Fruit fly (Drosophila melanogaster): Measurements from ENCODE around the gene CG17139.

Gene CG17139

DNA sequence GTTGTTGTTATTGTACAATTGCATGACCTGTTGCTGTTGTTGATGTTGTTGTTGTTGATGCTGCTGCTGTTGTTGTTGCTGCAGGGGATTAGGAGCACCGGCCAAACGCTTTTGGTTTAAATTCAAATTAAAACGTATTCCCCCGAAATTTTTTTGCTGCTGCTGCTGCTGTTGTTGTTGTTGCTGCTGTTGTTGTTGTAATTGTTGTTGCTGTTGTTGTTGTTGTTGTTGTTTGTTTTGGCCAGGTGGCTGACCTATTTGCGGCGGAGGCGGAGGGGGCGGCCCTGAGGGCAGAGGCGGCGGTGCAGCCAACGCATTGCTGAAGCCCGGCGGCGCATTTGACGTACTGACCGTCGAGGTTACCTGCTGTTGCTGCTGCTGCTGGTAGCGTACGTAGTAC, 3.8 kb downstream of the CG17139 start:
- TF ChIP-seq CG8478 (optimal IDR thresholded peaks at IDR 0.05) = no peak
- TF ChIP-seq psq (optimal IDR thresholded peaks at IDR 0.05) = no peak

dm6 chr2L:10837491-10837890, 8.0 kb downstream of the CG17139 start, which contains the start of gene Nos:
Gene Nos, minus strand, starts transcription at chr2L:10837511.
- TF ChIP-seq Dll (optimal IDR thresholded peaks at IDR 0.05) (no peak), EcR (GFP tag; optimal IDR thresholded peaks at IDR 0.05) (no peak), usp (GFP tag; optimal IDR thresholded peaks at IDR 0.05) (no peak), pan (optimal IDR thresholded peaks at IDR 0.05) (no peak), psq (optimal IDR thresholded peaks at IDR 0.05) (no peak), CG8478 (optimal IDR thresholded peaks at IDR 0.05) (no peak)

- no peak for TF ChIP-seq psq (optimal IDR thresholded peaks at IDR 0.05)
- no peak for TF ChIP-seq usp (GFP tag; optimal IDR thresholded peaks at IDR 0.05)
- no peak for TF ChIP-seq CG8478 (optimal IDR thresholded peaks at IDR 0.05)
- no peak for TF ChIP-seq EcR (GFP tag; optimal IDR thresholded peaks at IDR 0.05)
- no peak for TF ChIP-seq Dll (optimal IDR thresholded peaks at IDR 0.05)
- no peak for TF ChIP-seq pan (optimal IDR thresholded peaks at IDR 0.05)
These were observed 13.9 kb downstream of the CG17139 start for dm6 chr2L:10831590-10831989.

DNA sequence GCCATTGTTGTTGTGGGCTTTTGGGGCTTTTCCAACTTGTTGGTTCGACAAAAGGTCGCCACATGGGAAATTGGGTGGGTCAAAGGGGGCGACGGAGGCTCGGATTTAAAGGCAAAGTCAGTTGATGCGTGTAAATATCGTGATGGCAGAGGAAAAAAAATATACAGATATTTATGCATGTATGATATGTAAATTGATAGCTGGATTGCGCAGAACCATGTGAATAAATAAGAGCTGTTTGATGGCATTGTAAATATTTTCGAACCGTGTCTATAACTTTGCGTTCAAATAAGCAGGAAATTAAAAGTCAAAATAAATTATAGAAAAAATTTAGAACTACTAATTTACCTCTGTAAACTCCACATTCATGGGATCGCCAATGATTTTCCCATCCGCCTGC, 22.8 kb downstream of the CG17139 start:
- no peak for TF ChIP-seq CG8478 (optimal IDR thresholded peaks at IDR 0.05)
- TF ChIP-seq pan (optimal IDR thresholded peaks at IDR 0.05) = no peak
- TF ChIP-seq EcR (GFP tag; optimal IDR thresholded peaks at IDR 0.05) = no peak
- no peak for TF ChIP-seq Dll (optimal IDR thresholded peaks at IDR 0.05)
- no peak for TF ChIP-seq psq (optimal IDR thresholded peaks at IDR 0.05)
- no peak for TF ChIP-seq usp (GFP tag; optimal IDR thresholded peaks at IDR 0.05)

DNA sequence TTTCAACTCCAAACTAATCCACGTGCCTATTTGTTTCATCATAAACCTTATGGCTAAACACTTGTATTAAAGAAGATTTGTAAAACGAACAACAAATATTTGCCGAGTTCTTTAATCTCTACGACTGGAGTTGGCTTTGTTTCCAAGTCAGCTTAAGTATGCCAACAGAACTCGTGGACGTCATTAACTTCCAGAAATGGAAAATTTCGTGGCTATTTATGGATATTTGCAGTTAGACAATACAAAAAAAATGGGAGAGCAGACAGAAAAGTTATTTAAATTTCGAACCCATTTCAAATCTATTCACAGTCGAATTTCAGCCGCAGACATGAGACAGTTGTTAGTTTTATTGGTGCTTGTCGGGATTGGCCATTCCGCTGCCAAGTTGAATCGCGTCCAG, 25.1 kb downstream of the CG17139 start, which contains the start of gene CG17134:
Gene CG17134 (plus strand): TSS at position 301 of the 400 bp plus-strand sequence.
- TF ChIP-seq EcR (GFP tag; optimal IDR thresholded peaks at IDR 0.05) (no peak), CG8478 (optimal IDR thresholded peaks at IDR 0.05) (no peak), pan (optimal IDR thresholded peaks at IDR 0.05) (no peak), Dll (optimal IDR thresholded peaks at IDR 0.05) (no peak), psq (optimal IDR thresholded peaks at IDR 0.05) (no peak), usp (GFP tag; optimal IDR thresholded peaks at IDR 0.05) (no peak)

DNA sequence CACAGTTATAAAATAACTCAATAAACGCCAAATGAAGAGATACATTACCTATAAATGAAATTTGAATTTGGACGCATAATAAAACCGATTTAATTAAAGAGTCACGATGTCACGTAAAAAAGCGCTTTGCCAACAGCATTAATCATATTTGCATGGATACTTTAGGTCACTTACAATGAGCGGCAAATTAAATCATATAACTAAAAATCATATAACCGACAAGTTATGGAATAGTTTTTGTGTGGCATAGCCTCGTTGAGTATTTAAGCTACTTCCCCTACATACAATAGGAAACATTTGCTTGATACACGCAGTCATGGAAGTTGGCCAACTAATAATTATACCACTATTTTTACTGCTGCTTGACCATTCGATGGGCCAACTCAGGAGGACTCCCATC, 26.7 kb downstream of the CG17139 start, which contains the start of gene CG6508:
Gene CG6508 (plus strand): TSS at position 301 of the 400 bp plus-strand sequence.
- no peak for TF ChIP-seq pan (optimal IDR thresholded peaks at IDR 0.05)
- TF ChIP-seq Dll (optimal IDR thresholded peaks at IDR 0.05) = no peak
- no peak for TF ChIP-seq usp (GFP tag; optimal IDR thresholded peaks at IDR 0.05)
- no peak for TF ChIP-seq CG8478 (optimal IDR thresholded peaks at IDR 0.05)

DNA sequence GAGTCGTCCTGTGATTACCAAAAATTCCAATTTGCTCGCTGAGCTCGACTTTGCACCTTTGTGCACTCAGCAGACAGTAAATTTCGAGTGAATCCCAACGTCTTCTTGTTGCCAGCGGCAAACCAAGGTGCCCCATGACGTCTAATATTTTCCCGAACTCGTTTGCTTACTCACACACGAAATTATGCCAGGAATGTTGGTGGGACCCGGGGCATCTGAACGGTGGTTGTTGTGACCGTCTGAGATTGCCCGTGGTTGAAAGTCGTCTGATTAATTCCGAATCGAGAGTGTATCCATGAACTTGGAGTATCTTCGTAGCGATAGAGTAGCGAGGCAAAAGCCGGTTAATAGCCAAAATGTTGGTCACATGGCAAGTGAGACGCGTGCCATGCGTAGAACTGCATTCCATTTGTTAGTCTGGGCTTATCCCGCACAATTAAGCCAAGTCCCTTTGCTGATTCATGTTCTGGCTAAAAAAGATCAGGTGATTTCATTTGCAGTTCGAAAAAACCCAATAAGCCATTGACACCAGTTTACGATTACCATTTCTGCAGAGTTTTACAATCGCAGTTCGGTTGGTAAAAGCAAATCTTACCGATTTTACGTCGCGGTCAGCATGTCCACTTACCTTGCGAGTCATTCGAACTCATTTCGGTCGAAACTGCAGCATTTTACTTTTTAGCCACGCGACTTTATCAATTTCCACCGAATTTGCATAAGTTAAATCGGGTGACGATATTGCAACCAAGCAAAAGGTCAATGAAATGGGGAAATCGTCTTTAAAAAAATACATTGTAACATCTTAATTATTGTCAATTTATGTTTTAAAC, 43.3 kb downstream of the CG17139 start:
- TF ChIP-seq CG8478 (optimal IDR thresholded peaks at IDR 0.05) (no peak), psq (optimal IDR thresholded peaks at IDR 0.05) (no peak), pan (optimal IDR thresholded peaks at IDR 0.05) (no peak), Dll (optimal IDR thresholded peaks at IDR 0.05) (no peak), EcR (GFP tag; optimal IDR thresholded peaks at IDR 0.05) (no peak), usp (GFP tag; optimal IDR thresholded peaks at IDR 0.05) (no peak)

dm6 chr2L:10800877-10801719, 44.4 kb downstream of the CG17139 start, which contains the start of gene CG31869:
Gene CG31869, minus strand, starts transcription at chr2L:10801109.
- TF ChIP-seq Dll (optimal IDR thresholded peaks at IDR 0.05) (peak; percentile 33), usp (GFP tag; optimal IDR thresholded peaks at IDR 0.05) (no peak)

- TF ChIP-seq usp (GFP tag; optimal IDR thresholded peaks at IDR 0.05) (no peak), psq (optimal IDR thresholded peaks at IDR 0.05) (no peak), EcR (GFP tag; optimal IDR thresholded peaks at IDR 0.05) (no peak), pan (optimal IDR thresholded peaks at IDR 0.05) (no peak), CG8478 (optimal IDR thresholded peaks at IDR 0.05) (no peak), Dll (optimal IDR thresholded peaks at IDR 0.05) (no peak)
These were observed 49.7 kb downstream of the CG17139 start for dm6 chr2L:10795731-10796130.

- TF ChIP-seq CG8478 (optimal IDR thresholded peaks at IDR 0.05) = no peak
- TF ChIP-seq usp (GFP tag; optimal IDR thresholded peaks at IDR 0.05) = no peak
- TF ChIP-seq Dll (optimal IDR thresholded peaks at IDR 0.05) = no peak
- TF ChIP-seq EcR (GFP tag; optimal IDR thresholded peaks at IDR 0.05) = no peak
- TF ChIP-seq pan (optimal IDR thresholded peaks at IDR 0.05) = no peak
- no peak for TF ChIP-seq psq (optimal IDR thresholded peaks at IDR 0.05)
These were observed 51.4 kb downstream of the CG17139 start for dm6 chr2L:10794032-10794431.
